Worm (Caenorhabditis elegans): ENCODE measurements around the gene Y39B6A.30.

DNA sequence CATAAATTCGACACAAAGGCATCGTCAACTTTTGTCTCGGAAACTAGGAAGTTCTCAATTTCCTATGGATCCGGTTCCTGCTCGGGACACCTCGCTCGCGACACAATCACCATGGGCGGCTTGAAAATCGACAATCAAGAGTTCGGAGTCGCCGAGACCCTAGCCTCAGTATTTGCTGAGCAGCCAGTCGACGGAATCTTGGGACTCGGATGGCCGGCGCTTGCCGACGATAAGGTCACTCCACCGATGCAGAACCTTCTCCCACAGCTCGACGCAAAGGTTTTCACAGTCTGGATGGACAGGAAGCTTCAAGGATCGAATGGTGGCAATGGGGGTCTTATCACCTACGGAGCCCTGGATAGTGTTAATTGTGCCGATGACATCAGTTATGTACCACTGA lies 33.1 kb downstream of the Y39B6A.30 start:
- TF ChIP-seq lsy-2 (tag; optimal IDR thresholded peaks at IDR 0.05) (no peak), nhr-23 (tag; optimal IDR thresholded peaks at IDR 0.05) (no peak), lin-13 (GFP tag; optimal IDR thresholded peaks at IDR 0.05) (no peak), mdl-1 (tag; optimal IDR thresholded peaks at IDR 0.05) (no peak), ZK546.5 (tag; optimal IDR thresholded peaks at IDR 0.05) (no peak)
